Worm (Caenorhabditis elegans) whole organism, L2 larva: ENCODE data around the gene osm-5.

Experiments
- C34F6.9 ChIP-seq: fragments of 150-350 bp; optimal IDR thresholded peaks from 2 replicates; lab custom pipeline; 2014; ENCODE audit warnings: missing biosample characterization, missing genetic modification characterization
- F13H6.1 ChIP-seq: sonication (generic microtip); optimal IDR thresholded peaks from 2 replicates; lab custom pipeline; 2016; ENCODE audit warnings: missing genetic modification characterization, missing compliant biosample characterization
- Y55F3AM.14 ChIP-seq: fragments of 200-800 bp; sonication (Bioruptor generic); optimal IDR thresholded peaks from 2 replicates; lab custom pipeline; 2018; ENCODE audit warnings: mild to moderate bottlenecking, missing genetic modification characterization, missing compliant biosample characterization
- ZK546.5 ChIP-seq: sonication (generic microtip); optimal IDR thresholded peaks from 2 replicates; lab custom pipeline; 2017; ENCODE audit warnings: missing biosample characterization, missing genetic modification characterization
- alr-1 ChIP-seq: fragments of 150-350 bp; optimal IDR thresholded peaks from 2 replicates; lab custom pipeline; 2014; ENCODE audit warnings: missing biosample characterization, missing genetic modification characterization
- ama-1 ChIP-seq: fragments of 150-350 bp; optimal IDR thresholded peaks from 2 replicates; lab custom pipeline; 2018; ENCODE audit warnings: inconsistent platforms
- blmp-1 ChIP-seq: sonication (generic microtip); optimal IDR thresholded peaks from 2 replicates; lab custom pipeline; 2017; ENCODE audit warnings: missing genetic modification characterization, mild to moderate bottlenecking, missing compliant biosample characterization, antibody characterized with exemption, moderate library complexity; ENCODE audit not compliant: insufficient read depth
- ceh-16 ChIP-seq: fragments of 150-350 bp; optimal IDR thresholded peaks from 2 replicates; lab custom pipeline; 2014; ENCODE audit warnings: missing biosample characterization, missing genetic modification characterization
- crh-2 ChIP-seq: sonication (generic microtip); optimal IDR thresholded peaks from 2 replicates; lab custom pipeline; 2017; ENCODE audit warnings: missing biosample characterization, missing genetic modification characterization
- dmd-4 ChIP-seq: sonication (generic microtip); optimal IDR thresholded peaks from 2 replicates; lab custom pipeline; 2017; ENCODE audit warnings: missing biosample characterization, missing genetic modification characterization
- elt-3 ChIP-seq: sonication (generic microtip); optimal IDR thresholded peaks from 2 replicates; lab custom pipeline; 2017; ENCODE audit warnings: missing biosample characterization, missing genetic modification characterization
- gmeb-1 ChIP-seq: fragments of 150-350 bp; optimal IDR thresholded peaks from 2 replicates; lab custom pipeline; 2014; ENCODE audit warnings: missing biosample characterization, missing genetic modification characterization
- lin-13 ChIP-seq: fragments of 150-350 bp; optimal IDR thresholded peaks from 2 replicates; lab custom pipeline; 2014; ENCODE audit warnings: missing biosample characterization, missing genetic modification reagents, missing genetic modification characterization
- lin-39 ChIP-seq: fragments of 150-350 bp; optimal IDR thresholded peaks from 2 replicates; lab custom pipeline; 2014; ENCODE audit warnings: missing biosample characterization, missing genetic modification reagents, missing genetic modification characterization
- lsy-2 ChIP-seq, 2 experiments: fragments of 150-350 bp in 1 of 2; sonication (generic microtip) in 1 of 2; optimal IDR thresholded peaks; 2 replicates each; lab custom pipeline; 2014 to 2017; ENCODE audit warnings: missing biosample characterization in 2 of 2, missing genetic modification characterization in 2 of 2
- mab-5 ChIP-seq: fragments of 150-350 bp; optimal IDR thresholded peaks from 2 replicates; lab custom pipeline; 2014; ENCODE audit warnings: missing biosample characterization, missing genetic modification characterization
- mdl-1 ChIP-seq, 2 experiments: fragments of 150-350 bp in 1 of 2; sonication (generic microtip) in 1 of 2; optimal IDR thresholded peaks; 2 replicates each; lab custom pipeline; 2017; ENCODE audit warnings: missing biosample characterization in 2 of 2, missing genetic modification characterization in 2 of 2
- nhr-10 ChIP-seq: sonication (generic microtip); optimal IDR thresholded peaks from 2 replicates; lab custom pipeline; 2017; ENCODE audit warnings: missing biosample characterization, missing genetic modification characterization
- nhr-11 ChIP-seq: fragments of 150-350 bp; optimal IDR thresholded peaks from 2 replicates; lab custom pipeline; 2014; ENCODE audit warnings: missing biosample characterization, missing genetic modification characterization
- nhr-12 ChIP-seq: fragments of 150-350 bp; optimal IDR thresholded peaks from 2 replicates; lab custom pipeline; 2014; ENCODE audit warnings: missing biosample characterization, missing genetic modification characterization
- nhr-23 ChIP-seq: fragments of 150-350 bp; optimal IDR thresholded peaks from 2 replicates; lab custom pipeline; 2014; ENCODE audit warnings: missing biosample characterization, missing genetic modification reagents, missing genetic modification characterization
- nhr-237 ChIP-seq: fragments of 150-350 bp; optimal IDR thresholded peaks from 2 replicates; lab custom pipeline; 2014; ENCODE audit warnings: missing biosample characterization, missing genetic modification characterization
- nhr-6 ChIP-seq: fragments of 150-350 bp; optimal IDR thresholded peaks from 2 replicates; lab custom pipeline; 2014; ENCODE audit warnings: missing biosample characterization, missing genetic modification characterization
- nhr-77 ChIP-seq: fragments of 150-350 bp; optimal IDR thresholded peaks from 2 replicates; lab custom pipeline; 2014; ENCODE audit warnings: missing biosample characterization, missing genetic modification characterization
- sma-3 ChIP-seq: sonication (generic microtip); optimal IDR thresholded peaks from 2 replicates; lab custom pipeline; 2016; ENCODE audit warnings: missing genetic modification reagents, missing genetic modification characterization, missing compliant biosample characterization
- sma-9 ChIP-seq, 2 experiments: fragments of 150-350 bp in 1 of 2; sonication (generic microtip) in 1 of 2; optimal IDR thresholded peaks; 2 replicates each; lab custom pipeline; 2014 to 2016; ENCODE audit warnings: missing genetic modification characterization in 2 of 2, mild to moderate bottlenecking in 1 of 2, missing biosample characterization in 1 of 2, missing compliant biosample characterization in 1 of 2, missing genetic modification reagents in 1 of 2, moderate library complexity in 1 of 2
- snpc-4 ChIP-seq: fragments of 150-350 bp; optimal IDR thresholded peaks from 2 replicates; lab custom pipeline; 2014; ENCODE audit warnings: missing biosample characterization, missing genetic modification characterization
- unc-62 ChIP-seq: fragments of 150-350 bp; optimal IDR thresholded peaks from 2 replicates; lab custom pipeline; 2014; ENCODE audit warnings: missing biosample characterization, missing genetic modification reagents, missing genetic modification characterization
- ztf-1 ChIP-seq: fragments of 200-800 bp; sonication (Bioruptor generic); conservative IDR thresholded peaks from 2 replicates; pipeline ENCODE4 v1.3.6; 2022; ENCODE audit warnings: missing genetic modification characterization, missing compliant biosample characterization
- ztf-11 ChIP-seq: sonication (generic microtip); optimal IDR thresholded peaks from 2 replicates; lab custom pipeline; 2017; ENCODE audit warnings: missing biosample characterization, missing genetic modification characterization

The osm-5 gene

ce11 chrX:2953522-2954032 lies 30.5 kb upstream of the osm-5 start:
- TF ChIP-seq nhr-12 (tag; lab: Kevin White, UChicago) = no peak
- TF ChIP-seq ztf-11 (tag; lab: Kevin White, UChicago) = no peak
- no peak for TF ChIP-seq lin-39
- TF ChIP-seq Y55F3AM.14 (GFP tag; lab: Kevin White, UChicago) = no peak
- TF ChIP-seq unc-62 (GFP tag; lab: Kevin White, UChicago) = no peak
- TF ChIP-seq snpc-4 (tag; lab: Kevin White, UChicago) = no peak
- TF ChIP-seq sma-9 (GFP tag; optimal IDR thresholded peaks at IDR 0.05; lab: Kevin White, UChicago) = no peak
- no peak for TF ChIP-seq sma-9 (tag; optimal IDR thresholded peaks at IDR 0.05; lab: Kevin White, UChicago)
- TF ChIP-seq C34F6.9 = no peak

- TF ChIP-seq crh-2 (tag; lab: Kevin White, UChicago) (no peak), nhr-12 (tag; lab: Kevin White, UChicago) (no peak), ztf-1 (no peak), nhr-77 (no peak), nhr-10 (tag; lab: Kevin White, UChicago) (no peak), ztf-11 (tag; lab: Kevin White, UChicago) (no peak), gmeb-1 (tag; lab: Kevin White, UChicago) (no peak), dmd-4 (tag; lab: Kevin White, UChicago) (no peak), nhr-23 (no peak), ceh-16 (no peak), sma-9 (GFP tag; optimal IDR thresholded peaks at IDR 0.05; lab: Kevin White, UChicago) (no peak), sma-9 (tag; optimal IDR thresholded peaks at IDR 0.05; lab: Kevin White, UChicago) (no peak), mdl-1 (tag; optimal IDR thresholded peaks at IDR 0.05; lab: Kevin White, UChicago) (no peak), lsy-2 (tag; optimal IDR thresholded peaks at IDR 0.05; lab: Kevin White, UChicago) (no peak)
Observed at ce11 chrX:2955628-2956027, 28.4 kb upstream of the osm-5 start.

DNA sequence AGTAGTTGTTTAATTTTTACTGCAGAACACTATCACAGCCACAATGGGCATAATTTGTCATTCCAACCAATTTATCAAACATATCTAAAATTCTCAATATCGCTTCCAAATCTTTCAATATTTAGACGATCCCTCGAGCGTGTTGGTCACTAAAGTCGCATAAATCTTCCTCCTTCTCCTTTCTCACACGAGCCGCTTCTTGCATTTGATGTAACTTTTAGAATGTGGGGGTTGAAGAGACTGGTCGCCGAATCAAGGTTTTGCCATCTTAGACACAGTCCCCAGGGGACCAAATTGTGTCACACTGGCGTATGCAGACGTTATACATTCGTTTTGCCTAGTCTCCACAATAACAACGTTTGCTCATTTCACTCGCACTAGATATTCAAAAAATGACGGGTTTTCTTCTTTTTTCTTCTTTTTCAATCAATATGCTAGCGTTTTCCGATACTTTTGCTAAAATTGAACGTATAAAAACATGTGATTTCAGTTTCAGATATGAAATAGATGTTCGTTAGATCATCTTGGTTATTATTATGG lies 26.5 kb upstream of the osm-5 start, which contains the start of gene gbb-1:
Gene gbb-1 (plus strand): TSS at position 490 of the 540 bp plus-strand sequence.
- no peak for TF ChIP-seq ZK546.5
- peak; percentile 57 for TF ChIP-seq mab-5 (tag; lab: Kevin White, UChicago)

- TF ChIP-seq alr-1 (tag; lab: Kevin White, UChicago) (no peak), gmeb-1 (tag; lab: Kevin White, UChicago) (no peak), snpc-4 (tag; lab: Kevin White, UChicago) (peak; percentile 67), blmp-1 (tag; lab: Kevin White, UChicago) (no peak)
Observed at ce11 chrX:2960703-2961102, 23.4 kb upstream of the osm-5 start.

- TF ChIP-seq gmeb-1 (tag; lab: Kevin White, UChicago) = no peak
- TF ChIP-seq ztf-1 = no peak
- TF ChIP-seq snpc-4 (tag; lab: Kevin White, UChicago) = no peak
- TF ChIP-seq nhr-10 (tag; lab: Kevin White, UChicago) = no peak
- no peak for TF ChIP-seq lsy-2 (tag; optimal IDR thresholded peaks at IDR 0.05; lab: Kevin White, UChicago)
- TF ChIP-seq nhr-237 = no peak
- TF ChIP-seq ceh-16 = no peak
- no peak for TF ChIP-seq lin-39
- TF ChIP-seq crh-2 (tag; lab: Kevin White, UChicago) = no peak
- no peak for TF ChIP-seq nhr-23
- TF ChIP-seq nhr-77 = no peak
- no peak for TF ChIP-seq lin-13 (GFP tag; lab: Kevin White, UChicago)
- no peak for TF ChIP-seq F13H6.1 (tag; lab: Kevin White, UChicago)
- TF ChIP-seq nhr-6 (tag; lab: Kevin White, UChicago) = no peak
- TF ChIP-seq nhr-11 (tag; lab: Kevin White, UChicago) = no peak
- TF ChIP-seq elt-3 = no peak
- TF ChIP-seq mab-5 (tag; lab: Kevin White, UChicago) = no peak
- TF ChIP-seq ama-1 = no peak
Observed at ce11 chrX:2966252-2966651, 17.8 kb upstream of the osm-5 start.

DNA sequence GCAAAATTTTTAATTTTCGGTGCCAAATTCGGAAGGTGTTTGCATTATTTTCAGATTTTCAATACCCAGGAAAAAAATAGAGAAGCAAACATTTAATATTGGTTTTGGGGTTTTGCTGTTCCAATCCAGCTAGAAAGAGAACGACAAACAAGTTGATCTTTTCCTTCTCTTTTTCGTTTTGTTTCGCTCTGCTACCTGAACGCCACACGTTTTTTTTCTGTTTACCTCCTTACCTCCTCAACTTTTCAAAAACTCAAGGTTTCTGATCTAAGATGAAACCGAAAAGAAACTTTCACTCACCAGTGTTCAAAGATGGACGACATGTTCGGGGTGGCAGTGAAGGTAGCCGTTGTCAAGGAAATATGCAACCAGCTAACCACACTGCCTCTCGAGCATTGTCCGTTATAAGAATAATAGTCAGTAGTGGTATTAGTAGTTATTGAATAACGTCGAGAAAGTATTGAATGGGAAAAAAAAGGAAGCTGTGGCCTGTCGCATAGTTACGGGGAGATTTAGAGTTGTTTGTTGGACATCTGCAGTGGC lies 14.5 kb upstream of the osm-5 start:
- TF ChIP-seq sma-3 (GFP tag; lab: Kevin White, UChicago) (no peak), blmp-1 (tag; lab: Kevin White, UChicago) (peak; percentile 21), crh-2 (tag; lab: Kevin White, UChicago) (peak; percentile 34)
- TF ChIP-seq, all 48 proteins: peak for 2
